Worm (Caenorhabditis elegans) whole organism, L4/young adult: ENCODE measurements around the gene R08E5.1.

Experiments
- W03F9.2 ChIP-seq: fragments of 150-350 bp; optimal IDR thresholded peaks from 2 replicates; lab custom pipeline; 2014; ENCODE audit warnings: missing biosample characterization, missing genetic modification characterization
- dao-5 ChIP-seq: sonication (generic microtip); optimal IDR thresholded peaks from 2 replicates; lab custom pipeline; 2016; ENCODE audit warnings: missing genotype, missing genetic modification characterization, moderate library complexity, missing compliant biosample characterization
- him-1 ChIP-seq: sonication (generic microtip); optimal IDR thresholded peaks from 2 replicates; lab custom pipeline; 2016; ENCODE audit warnings: missing genotype, missing genetic modification reagents, missing genetic modification characterization, missing compliant biosample characterization

Gene R08E5.1

DNA sequence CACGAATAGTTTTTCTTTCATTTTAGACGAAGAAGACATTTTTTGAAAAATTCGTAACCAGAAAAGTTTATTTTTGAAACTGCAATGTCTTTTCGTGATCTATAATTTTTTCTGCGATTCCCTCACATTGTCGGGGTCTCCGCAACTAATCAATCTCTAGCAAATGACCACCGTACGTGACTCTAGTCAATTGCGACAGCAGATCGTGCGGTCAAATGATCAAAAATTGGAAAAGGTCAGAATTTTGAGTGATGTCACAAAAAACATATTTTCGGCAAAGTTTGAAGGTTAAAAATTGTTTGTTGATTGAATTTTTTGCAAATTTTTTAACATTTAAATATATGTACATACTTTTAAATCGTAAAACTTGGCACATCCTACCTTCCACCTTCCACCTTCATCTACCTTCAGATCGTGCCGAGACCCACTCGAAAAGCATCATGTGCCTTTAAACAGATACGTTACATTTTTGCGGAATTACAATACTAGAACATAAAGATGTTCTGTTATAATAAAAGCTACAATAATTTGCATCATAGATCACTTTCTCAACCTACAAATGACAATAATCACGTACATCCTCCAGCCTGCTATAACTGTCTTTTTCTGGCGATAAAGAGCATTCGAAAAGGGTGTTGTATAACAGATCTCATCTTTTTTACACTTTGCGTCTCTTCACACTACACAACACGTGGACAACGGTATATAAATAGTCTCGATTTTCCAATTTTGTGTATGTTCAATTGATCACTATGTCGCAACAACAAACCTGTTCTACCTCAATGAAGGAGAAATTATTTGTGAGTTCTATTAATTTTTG, at the start of gene R08E5.1, which contains the start of gene rips-1:
R08E5.1 (minus strand) TSS at position 82 of the 820 bp plus-strand sequence.
rips-1 (plus strand) TSS at position 585 of the 820 bp plus-strand sequence.
- TF ChIP-seq dao-5 (tag; lab: Kevin White, UChicago) (no peak), him-1 (no peak), W03F9.2 (no peak)

DNA sequence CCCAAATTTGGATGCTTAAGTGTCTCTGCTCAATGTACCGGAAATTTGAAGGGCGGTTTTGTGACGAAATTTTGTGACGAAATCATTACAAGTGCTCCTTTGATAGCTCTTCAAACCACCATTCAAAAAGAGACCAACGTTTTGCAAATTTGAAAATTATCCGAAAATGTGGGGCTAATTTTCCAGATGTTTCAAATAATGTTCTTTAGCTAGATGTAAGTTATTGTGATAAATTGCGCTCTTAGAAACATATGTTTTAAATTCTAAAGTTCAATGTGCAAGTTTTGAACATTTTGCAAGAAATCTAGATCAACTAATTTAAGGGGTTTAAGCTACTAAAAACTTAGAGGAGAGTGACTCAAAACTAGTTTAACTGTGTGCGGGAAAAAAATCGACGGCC, 49.6 kb upstream of the R08E5.1 start:
- TF ChIP-seq him-1 (no peak), W03F9.2 (no peak), dao-5 (tag; lab: Kevin White, UChicago) (no peak)

DNA sequence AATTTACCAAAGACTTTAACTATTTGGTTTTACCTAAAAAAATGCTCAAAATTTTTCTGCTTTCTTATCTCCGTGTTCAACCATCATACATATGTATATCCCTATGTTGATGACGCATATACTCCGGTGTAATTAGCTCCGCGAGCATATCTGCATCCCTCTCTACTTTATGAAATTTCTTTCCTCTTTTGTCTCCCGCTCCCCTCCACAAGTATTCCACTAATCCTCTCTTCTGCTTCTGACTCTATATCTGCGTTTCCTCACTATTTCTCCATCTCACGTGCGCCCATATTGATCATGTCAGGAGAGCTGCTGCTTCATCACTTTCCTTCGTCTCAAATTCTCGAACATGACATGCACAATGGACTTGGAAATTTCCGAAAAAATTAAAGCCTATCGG, 43.6 kb upstream of the R08E5.1 start, which contains the start of gene H10D18.1:
H10D18.1 (plus strand) TSS at position 277 of the 400 bp plus-strand sequence.
- peak; percentile 10 for TF ChIP-seq him-1
- no peak for TF ChIP-seq dao-5 (tag; lab: Kevin White, UChicago)
- no peak for TF ChIP-seq W03F9.2

DNA sequence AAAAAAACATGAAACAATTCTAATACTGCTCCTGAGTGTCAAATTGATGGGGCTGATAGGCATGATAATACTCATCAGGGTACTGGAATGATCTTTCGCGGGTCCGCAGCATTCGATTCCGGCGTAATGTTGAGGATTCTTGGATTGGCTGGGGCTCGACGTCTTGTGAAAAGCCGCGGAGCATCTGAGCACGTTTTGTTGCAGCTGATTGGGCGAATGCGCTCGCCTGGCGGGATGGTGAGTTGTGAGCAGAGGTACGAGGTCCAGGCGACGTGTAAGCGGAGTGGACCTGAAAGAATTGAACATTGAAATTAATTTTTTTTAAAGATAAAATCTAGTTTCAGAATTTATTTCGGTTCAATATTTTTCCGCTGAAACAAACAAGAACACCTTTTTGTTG, 42.7 kb upstream of the R08E5.1 start:
- no peak for TF ChIP-seq dao-5 (tag; lab: Kevin White, UChicago)
- TF ChIP-seq him-1, result no peak
- no peak for TF ChIP-seq W03F9.2

DNA sequence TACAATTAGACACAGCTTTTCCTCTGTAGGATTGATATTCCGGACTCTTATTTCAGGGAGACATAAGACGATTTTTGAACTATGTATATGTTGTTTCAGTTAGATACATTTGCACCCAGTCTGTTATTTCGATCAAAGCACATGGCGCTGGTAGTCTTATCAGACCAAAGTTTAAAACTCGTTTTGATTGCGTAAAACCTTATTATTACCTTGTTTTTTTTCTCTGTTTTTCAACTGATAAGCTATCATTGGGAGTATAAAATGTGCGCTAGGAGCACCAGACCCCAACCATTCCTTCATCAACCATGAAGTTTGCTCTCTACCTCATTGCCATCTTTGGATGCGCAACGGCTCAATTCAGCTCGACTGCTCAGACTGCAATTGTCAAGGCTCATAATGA, 41.0 kb upstream of the R08E5.1 start, which contains the start of gene scl-12:
scl-12 (plus strand) TSS at position 301 of the 400 bp plus-strand sequence.
- TF ChIP-seq dao-5 (tag; lab: Kevin White, UChicago), result no peak
- no peak for TF ChIP-seq him-1
- TF ChIP-seq W03F9.2, result no peak

DNA sequence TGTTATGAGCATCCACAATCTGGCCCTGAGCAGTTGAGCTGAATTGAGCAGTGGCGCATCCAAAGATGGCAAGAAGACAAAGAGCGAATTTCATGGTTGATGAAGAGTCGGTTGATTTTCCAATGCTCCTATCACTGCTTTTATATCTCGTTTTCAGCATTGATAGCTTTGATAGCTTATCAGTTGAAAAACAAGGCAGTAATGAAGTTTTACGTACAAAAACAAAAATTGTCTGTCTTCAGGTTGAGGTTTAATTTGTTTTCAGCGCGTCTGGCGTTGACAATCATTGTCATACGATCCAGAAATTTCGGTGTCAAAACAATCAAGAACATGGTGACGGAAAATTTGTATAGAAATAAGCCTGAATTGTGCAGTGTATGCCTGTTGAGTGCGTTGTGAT, 40.2 kb upstream of the R08E5.1 start, which contains the start of gene scl-13:
scl-13 (minus strand) TSS at position 101 of the 400 bp plus-strand sequence.
- no peak for TF ChIP-seq W03F9.2
- TF ChIP-seq dao-5 (tag; lab: Kevin White, UChicago), result no peak
- no peak for TF ChIP-seq him-1

DNA sequence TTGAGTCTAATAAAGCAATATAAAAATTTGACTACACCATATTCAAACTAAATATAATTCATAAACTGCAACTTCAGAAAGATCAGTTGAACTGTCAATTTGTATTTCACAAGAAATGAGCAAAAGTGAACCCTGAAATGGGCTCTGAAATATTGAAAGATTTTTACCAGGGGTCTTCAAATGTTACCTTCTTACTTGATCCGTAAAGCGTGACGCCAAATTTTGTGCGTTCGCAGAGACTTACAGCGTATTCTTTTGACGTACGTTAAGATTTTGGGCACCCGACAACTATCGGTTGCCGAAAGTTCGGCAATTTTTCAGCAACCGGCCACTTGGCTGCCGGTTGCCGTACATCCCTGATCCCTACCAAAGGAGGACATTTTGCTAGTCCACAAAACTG, 38.7 kb upstream of the R08E5.1 start:
- TF ChIP-seq dao-5 (tag; lab: Kevin White, UChicago) (no peak), him-1 (no peak), W03F9.2 (no peak)

DNA sequence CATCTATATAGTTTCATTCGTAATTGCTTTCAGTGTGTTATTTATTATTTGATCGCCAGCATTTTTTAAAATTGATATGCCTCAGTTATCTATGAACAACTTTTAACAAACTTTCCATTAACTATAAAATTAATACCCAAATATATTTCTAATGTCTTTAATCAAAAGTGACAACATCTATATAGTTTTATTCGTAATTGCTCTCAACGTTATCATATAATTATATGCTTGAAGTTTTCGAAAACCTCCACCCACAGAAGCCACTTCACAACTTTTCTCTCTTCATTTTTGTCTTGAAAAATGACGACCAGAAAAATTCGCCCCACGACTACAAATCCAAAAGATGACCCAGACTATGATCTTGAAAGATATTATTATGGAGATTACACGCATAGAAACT, 37.0 kb upstream of the R08E5.1 start, which contains the start of gene srw-6:
srw-6 (plus strand) TSS at position 301 of the 400 bp plus-strand sequence.
- TF ChIP-seq him-1, result no peak
- TF ChIP-seq dao-5 (tag; lab: Kevin White, UChicago), result no peak
- no peak for TF ChIP-seq W03F9.2

DNA sequence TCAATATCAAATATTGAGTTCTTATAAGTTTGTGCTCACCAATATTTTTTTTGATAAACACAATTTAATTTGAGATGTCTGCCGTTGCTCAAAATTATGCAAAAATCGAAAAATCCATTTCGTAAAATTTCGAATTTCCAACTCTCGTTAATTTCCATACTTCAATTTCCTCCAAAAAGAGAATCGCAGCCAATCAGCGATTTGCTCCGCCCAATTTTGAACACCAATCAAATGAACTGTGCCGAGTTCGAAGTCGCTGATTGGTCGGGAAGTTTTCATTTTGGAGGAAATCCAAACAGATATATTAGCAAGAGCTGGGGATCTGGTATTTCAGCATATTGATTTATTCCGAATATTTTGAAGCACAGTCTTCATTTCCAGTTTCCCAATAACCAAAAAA, 36.5 kb upstream of the R08E5.1 start:
- TF ChIP-seq dao-5 (tag; lab: Kevin White, UChicago) (no peak), him-1 (no peak), W03F9.2 (no peak)

DNA sequence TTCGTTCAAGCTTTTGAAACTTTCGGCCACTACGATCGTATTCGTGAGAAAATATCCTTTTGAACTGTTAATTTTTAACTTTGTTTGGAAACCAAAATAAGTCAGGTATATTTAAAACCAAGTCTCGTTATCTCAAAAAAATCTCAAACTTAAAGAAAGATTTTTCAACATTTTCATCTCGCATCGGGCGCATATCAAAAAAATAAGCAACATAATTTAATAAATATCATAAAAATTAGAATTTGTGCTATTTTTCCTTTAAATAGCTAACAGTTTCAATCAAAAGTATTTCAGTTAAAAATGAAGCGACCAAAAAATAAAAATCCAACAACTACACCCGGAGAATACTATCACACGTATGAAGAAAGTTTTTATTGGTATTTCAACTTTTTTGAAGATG, 34.6 kb upstream of the R08E5.1 start, which contains the start of gene srw-7:
srw-7 (plus strand) TSS at position 301 of the 400 bp plus-strand sequence.
- TF ChIP-seq W03F9.2 (no peak), him-1 (no peak), dao-5 (tag; lab: Kevin White, UChicago) (no peak)

DNA sequence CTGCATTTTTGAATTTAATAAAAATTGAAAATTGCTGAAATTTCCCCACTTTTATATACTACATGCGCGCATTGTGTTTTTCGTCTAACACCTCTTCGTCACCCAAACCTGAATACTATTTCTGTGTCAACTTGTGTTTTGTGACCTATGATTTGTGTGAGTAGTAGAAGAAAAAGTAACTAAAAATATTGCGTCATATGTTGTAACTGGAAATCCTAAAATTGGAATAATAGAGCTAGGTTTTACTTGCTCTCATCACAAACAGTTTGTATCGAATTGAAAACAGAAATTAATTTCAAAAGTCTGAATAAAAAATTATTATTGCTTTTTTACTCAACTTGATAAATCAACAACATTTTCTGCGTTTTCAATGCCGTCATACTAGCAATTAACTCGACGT, 34.2 kb upstream of the R08E5.1 start, which contains the start of gene R08F11.4:
R08F11.4 (minus strand) TSS at position 29 of the 400 bp plus-strand sequence.
- TF ChIP-seq W03F9.2 (no peak), dao-5 (tag; lab: Kevin White, UChicago) (no peak), him-1 (no peak)

DNA sequence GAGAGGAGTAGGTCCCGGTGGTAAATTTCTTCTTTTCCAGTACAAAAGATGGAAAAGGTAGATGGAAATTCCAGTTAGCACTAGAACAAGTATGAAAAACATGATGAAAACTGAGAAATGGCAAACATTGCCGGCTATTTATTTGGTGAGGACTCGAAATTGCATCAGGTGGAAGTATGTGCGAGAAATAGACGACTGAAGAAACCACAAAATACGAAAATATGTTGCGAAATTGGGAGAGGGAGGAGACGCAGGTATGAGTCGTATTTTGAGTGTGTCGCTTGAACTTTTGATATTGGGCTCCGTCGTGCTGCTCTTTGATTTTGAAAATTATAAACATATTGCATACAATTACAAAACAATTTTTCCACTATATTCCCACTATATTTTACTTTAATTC, 32.0 kb upstream of the R08E5.1 start, which contains the start of gene cyp-33C8:
cyp-33C8 (minus strand) TSS at position 200 of the 400 bp plus-strand sequence.
- no peak for TF ChIP-seq W03F9.2
- no peak for TF ChIP-seq dao-5 (tag; lab: Kevin White, UChicago)
- no peak for TF ChIP-seq him-1

DNA sequence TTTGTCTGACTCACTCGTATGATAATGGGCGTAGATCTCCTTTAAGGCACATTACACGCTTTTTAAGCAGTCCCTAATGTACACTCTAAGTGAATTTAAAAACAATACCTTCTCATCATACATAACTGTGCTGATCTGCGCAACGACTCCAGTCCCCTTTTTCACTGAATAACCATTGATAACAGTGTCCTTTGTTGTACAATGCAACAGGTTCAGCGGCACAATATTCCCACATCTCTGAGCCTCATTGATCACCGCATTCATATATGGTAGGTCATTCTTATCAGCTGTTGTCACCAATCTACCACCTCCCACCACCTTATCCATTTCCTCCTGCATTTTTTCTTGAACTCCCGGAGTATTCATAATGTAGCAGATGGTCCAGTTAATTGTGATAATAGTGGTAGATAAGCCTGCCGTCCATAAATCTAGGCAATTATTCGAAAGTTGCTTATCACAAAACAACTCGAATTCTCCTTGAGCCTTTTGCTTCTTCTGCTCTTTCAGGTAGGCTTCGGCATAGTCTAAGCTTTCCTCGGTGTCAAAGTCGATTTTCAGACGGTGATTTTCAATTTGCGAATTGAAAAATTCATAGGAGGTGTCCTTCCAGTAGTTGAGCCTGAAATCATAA, 30.6 kb upstream of the R08E5.1 start:
- TF ChIP-seq W03F9.2 (no peak), dao-5 (tag; lab: Kevin White, UChicago) (no peak), him-1 (no peak)

DNA sequence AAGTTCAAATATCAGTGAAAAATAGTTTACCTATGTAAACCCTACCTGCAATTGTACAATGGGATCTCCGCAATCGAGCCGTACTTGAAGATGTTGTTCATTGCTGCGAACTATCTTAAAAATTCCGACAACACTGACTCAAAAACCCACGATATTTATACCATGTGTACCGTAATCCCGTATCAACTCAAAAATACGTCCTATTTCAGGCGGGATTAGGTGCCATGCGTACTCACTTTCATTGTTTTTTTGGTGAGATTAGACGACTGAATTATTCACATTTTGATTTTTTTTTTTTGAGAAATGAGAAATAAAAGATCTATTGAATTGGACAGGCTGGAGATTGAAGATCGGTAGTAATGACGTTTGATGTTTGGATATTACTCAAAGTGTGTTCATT, 29.1 kb upstream of the R08E5.1 start, which contains the start of gene srt-30:
srt-30 (minus strand) TSS at position 101 of the 400 bp plus-strand sequence.
- TF ChIP-seq W03F9.2, result no peak

DNA sequence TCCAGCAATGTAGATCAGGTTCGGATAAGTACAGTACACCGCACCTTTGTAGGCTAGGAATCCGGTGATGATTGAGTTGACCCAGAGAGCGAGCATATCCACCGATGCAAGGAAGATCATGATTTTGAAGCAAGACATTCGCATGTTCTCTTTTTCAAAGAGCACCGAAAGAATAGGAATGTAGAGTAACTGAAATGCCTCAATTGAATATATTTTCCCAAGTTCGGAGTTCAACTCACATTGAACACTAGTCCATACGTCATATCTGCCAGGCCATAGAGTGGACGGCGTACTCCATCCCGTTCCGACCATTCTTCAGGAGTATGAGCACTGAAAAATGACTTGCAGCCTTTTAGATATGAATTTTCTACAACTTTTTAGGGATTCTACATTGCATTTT, 28.4 kb upstream of the R08E5.1 start:
- TF ChIP-seq W03F9.2, result no peak
- TF ChIP-seq him-1, result no peak
- no peak for TF ChIP-seq dao-5 (tag; lab: Kevin White, UChicago)
